Worm (Caenorhabditis elegans) whole organism, late embryonic: ENCODE results near the gene npr-16.

Experiments used
- C38D4.7 ChIP-seq: fragments of 200-800 bp; sonication (Bioruptor generic); optimal IDR thresholded peaks from 2 replicates; lab custom pipeline; 2018; ENCODE audit warnings: mild to moderate bottlenecking, missing genetic modification characterization, moderate library complexity, missing compliant biosample characterization
- F13H6.1 ChIP-seq: sonication (generic microtip); optimal IDR thresholded peaks from 2 replicates; lab custom pipeline; 2016; ENCODE audit warnings: missing genetic modification characterization, missing compliant biosample characterization
- K02D7.2 ChIP-seq: sonication (generic microtip); optimal IDR thresholded peaks from 2 replicates; lab custom pipeline; 2017; ENCODE audit warnings: mild to moderate bottlenecking, missing genetic modification characterization, missing compliant biosample characterization
- K09A11.1 ChIP-seq: sonication (generic microtip); optimal IDR thresholded peaks from 2 replicates; lab custom pipeline; 2017; ENCODE audit warnings: antibody characterized with exemption, mild to moderate bottlenecking, missing genetic modification characterization, missing compliant biosample characterization; ENCODE audit not compliant: insufficient read depth
- Y22D7AL.16 ChIP-seq: sonication (generic microtip); optimal IDR thresholded peaks from 2 replicates; lab custom pipeline; 2016; ENCODE audit warnings: missing genetic modification characterization, missing compliant biosample characterization
- ama-1 ChIP-seq: fragments of 150-350 bp; optimal IDR thresholded peaks from 2 replicates; lab custom pipeline; 2014
- ceh-18 ChIP-seq: sonication (generic microtip); optimal IDR thresholded peaks from 2 replicates; lab custom pipeline; 2016; ENCODE audit warnings: missing genetic modification characterization, missing compliant biosample characterization
- ceh-2 ChIP-seq: sonication (generic microtip); optimal IDR thresholded peaks from 2 replicates; lab custom pipeline; 2016; ENCODE audit warnings: missing genotype, missing genetic modification characterization, missing compliant biosample characterization
- ceh-24 ChIP-seq: sonication (generic microtip); optimal IDR thresholded peaks from 2 replicates; lab custom pipeline; 2016; ENCODE audit warnings: mild to moderate bottlenecking, missing genetic modification characterization, missing compliant biosample characterization
- ceh-31 ChIP-seq: sonication (generic microtip); optimal IDR thresholded peaks from 2 replicates; lab custom pipeline; 2016; ENCODE audit warnings: missing genetic modification characterization, missing compliant biosample characterization
- ceh-45 ChIP-seq: fragments of 200-800 bp; sonication (Bioruptor generic); IDR thresholded peaks from 2 replicates; pipeline ENCODE4 v1.3.6; 2022; ENCODE audit warnings: missing genetic modification reagents, missing genetic modification characterization, missing compliant biosample characterization
- ceh-48 ChIP-seq: sonication (generic microtip); optimal IDR thresholded peaks from 2 replicates; lab custom pipeline; 2016; ENCODE audit warnings: missing genetic modification characterization, inconsistent platforms, missing compliant biosample characterization
- ceh-6 ChIP-seq: fragments of 200-800 bp; sonication (Bioruptor generic); optimal IDR thresholded peaks from 2 replicates; lab custom pipeline; 2018; ENCODE audit warnings: mild to moderate bottlenecking, missing genetic modification characterization, missing compliant biosample characterization
- ceh-9 ChIP-seq: sonication (generic microtip); optimal IDR thresholded peaks from 2 replicates; lab custom pipeline; 2016; ENCODE audit warnings: mild to moderate bottlenecking, missing genetic modification characterization, inconsistent platforms, missing compliant biosample characterization
- dve-1 ChIP-seq: sonication (generic microtip); optimal IDR thresholded peaks from 2 replicates; lab custom pipeline; 2017; ENCODE audit warnings: antibody characterized with exemption, mild to moderate bottlenecking, missing genetic modification characterization, missing compliant biosample characterization
- elt-2 ChIP-seq: sonication (generic microtip); optimal IDR thresholded peaks from 2 replicates; lab custom pipeline; 2016; ENCODE audit warnings: missing genetic modification reagents, missing genetic modification characterization, missing compliant biosample characterization
- elt-4 ChIP-seq: sonication (generic microtip); optimal IDR thresholded peaks from 2 replicates; lab custom pipeline; 2016; ENCODE audit warnings: missing genetic modification characterization, missing compliant biosample characterization
- ets-4 ChIP-seq: sonication (generic microtip); optimal IDR thresholded peaks from 2 replicates; lab custom pipeline; 2016; ENCODE audit warnings: missing genetic modification characterization, missing compliant biosample characterization
- fkh-10 ChIP-seq: fragments of 150-350 bp; optimal IDR thresholded peaks from 2 replicates; lab custom pipeline; 2014; ENCODE audit warnings: missing biosample characterization, missing genetic modification reagents, missing genetic modification characterization
- fkh-6 ChIP-seq: sonication (generic microtip); optimal IDR thresholded peaks from 2 replicates; lab custom pipeline; 2016; ENCODE audit warnings: missing genetic modification characterization, missing compliant biosample characterization
- hlh-15 ChIP-seq: sonication (generic microtip); optimal IDR thresholded peaks from 2 replicates; lab custom pipeline; 2016; ENCODE audit warnings: missing genetic modification characterization, missing compliant biosample characterization
- hlh-30 ChIP-seq: sonication (generic microtip); optimal IDR thresholded peaks from 2 replicates; lab custom pipeline; 2017; ENCODE audit warnings: antibody characterized with exemption, missing genetic modification characterization, missing compliant biosample characterization; ENCODE audit not compliant: insufficient read depth
- hlh-6 ChIP-seq: sonication (generic microtip); optimal IDR thresholded peaks from 2 replicates; lab custom pipeline; 2016; ENCODE audit warnings: missing genotype, missing genetic modification characterization, missing compliant biosample characterization
- hlh-8 ChIP-seq: sonication (generic microtip); optimal IDR thresholded peaks from 2 replicates; lab custom pipeline; 2016; ENCODE audit warnings: missing genotype, missing genetic modification characterization, missing compliant biosample characterization
- lim-6 ChIP-seq: sonication (generic microtip); optimal IDR thresholded peaks from 2 replicates; lab custom pipeline; 2016; ENCODE audit warnings: missing genetic modification characterization, missing compliant biosample characterization
- lin-11 ChIP-seq: fragments of 200-800 bp; sonication (Bioruptor generic); optimal IDR thresholded peaks from 2 replicates; lab custom pipeline; 2018; ENCODE audit warnings: mild to moderate bottlenecking, missing genetic modification characterization, missing compliant biosample characterization
- madf-2 ChIP-seq: sonication (generic microtip); optimal IDR thresholded peaks from 2 replicates; lab custom pipeline; 2017; ENCODE audit warnings: missing genetic modification characterization, missing compliant biosample characterization
- mec-3 ChIP-seq: sonication (generic microtip); optimal IDR thresholded peaks from 2 replicates; lab custom pipeline; 2016; ENCODE audit warnings: borderline replicate concordance, missing genetic modification characterization, missing compliant biosample characterization
- nhr-11 ChIP-seq: fragments of 150-350 bp; optimal IDR thresholded peaks from 2 replicates; lab custom pipeline; 2014; ENCODE audit warnings: missing biosample characterization, missing genetic modification characterization
- npax-4 ChIP-seq: sonication (generic microtip); optimal IDR thresholded peaks from 2 replicates; lab custom pipeline; 2016; ENCODE audit warnings: missing genetic modification characterization, missing compliant biosample characterization
- pag-3 ChIP-seq: sonication (generic microtip); optimal IDR thresholded peaks from 2 replicates; lab custom pipeline; 2016; ENCODE audit warnings: missing compliant biosample characterization, missing genetic modification characterization, borderline replicate concordance
- pat-9 ChIP-seq: fragments of 200-800 bp; sonication (Bioruptor generic); optimal IDR thresholded peaks from 2 replicates; lab custom pipeline; 2018; ENCODE audit warnings: mild to moderate bottlenecking, missing genetic modification characterization, moderate library complexity, missing compliant biosample characterization
- pax-1 ChIP-seq: fragments of 150-350 bp; optimal IDR thresholded peaks from 2 replicates; lab custom pipeline; 2014; ENCODE audit warnings: missing biosample characterization, missing genetic modification characterization
- pha-2 ChIP-seq: sonication (generic microtip); optimal IDR thresholded peaks from 2 replicates; lab custom pipeline; 2017; ENCODE audit warnings: mild to moderate bottlenecking, missing genetic modification characterization, missing compliant biosample characterization
- pros-1 ChIP-seq: fragments of 150-350 bp; optimal IDR thresholded peaks from 2 replicates; lab custom pipeline; 2014; ENCODE audit warnings: missing biosample characterization, missing genetic modification reagents, missing genetic modification characterization
- ref-2 ChIP-seq: sonication (generic microtip); optimal IDR thresholded peaks from 2 replicates; lab custom pipeline; 2016; ENCODE audit warnings: missing genetic modification characterization, missing compliant biosample characterization
- rnt-1 ChIP-seq: sonication (generic microtip); optimal IDR thresholded peaks from 2 replicates; lab custom pipeline; 2016; ENCODE audit warnings: missing genetic modification characterization, missing compliant biosample characterization
- syd-9 ChIP-seq: sonication (generic microtip); optimal IDR thresholded peaks from 2 replicates; lab custom pipeline; 2016; ENCODE audit warnings: mild to moderate bottlenecking, missing genetic modification characterization, moderate library complexity, missing compliant biosample characterization
- tbx-2 ChIP-seq: sonication (generic microtip); optimal IDR thresholded peaks from 2 replicates; lab custom pipeline; 2016; ENCODE audit warnings: missing genetic modification characterization, missing compliant biosample characterization
- unc-55 ChIP-seq: sonication (generic microtip); optimal IDR thresholded peaks from 2 replicates; lab custom pipeline; 2017; ENCODE audit warnings: missing biosample characterization, missing genetic modification reagents, missing genetic modification characterization
- ztf-16 ChIP-seq: sonication (generic microtip); optimal IDR thresholded peaks from 2 replicates; lab custom pipeline; 2017; ENCODE audit warnings: missing genetic modification characterization, missing compliant biosample characterization

npr-16 gene

ce11 chrX:3500357-3500756 lies 18.2 kb upstream of the npr-16 start:
- TF ChIP-seq rnt-1 (no peak), dve-1 (no peak), lim-6 (tag; lab: Kevin White, UChicago) (no peak), pha-2 (tag; lab: Kevin White, UChicago) (no peak), Y22D7AL.16 (tag; lab: Kevin White, UChicago) (no peak), ref-2 (no peak), ceh-9 (tag; lab: Kevin White, UChicago) (no peak), ama-1 (lab: Kevin White, UChicago) (no peak), fkh-10 (GFP tag; lab: Kevin White, UChicago) (no peak), ceh-24 (tag; lab: Kevin White, UChicago) (no peak), K09A11.1 (tag; lab: Kevin White, UChicago) (no peak), pag-3 (no peak), ceh-6 (GFP tag; lab: Kevin White, UChicago) (no peak), tbx-2 (tag; lab: Kevin White, UChicago) (no peak), ceh-2 (tag; lab: Kevin White, UChicago) (no peak), elt-4 (tag; lab: Kevin White, UChicago) (no peak), F13H6.1 (tag; lab: Kevin White, UChicago) (no peak), unc-55 (GFP tag; lab: Kevin White, UChicago) (no peak), ztf-16 (no peak), ets-4 (tag; lab: Kevin White, UChicago) (no peak)

DNA sequence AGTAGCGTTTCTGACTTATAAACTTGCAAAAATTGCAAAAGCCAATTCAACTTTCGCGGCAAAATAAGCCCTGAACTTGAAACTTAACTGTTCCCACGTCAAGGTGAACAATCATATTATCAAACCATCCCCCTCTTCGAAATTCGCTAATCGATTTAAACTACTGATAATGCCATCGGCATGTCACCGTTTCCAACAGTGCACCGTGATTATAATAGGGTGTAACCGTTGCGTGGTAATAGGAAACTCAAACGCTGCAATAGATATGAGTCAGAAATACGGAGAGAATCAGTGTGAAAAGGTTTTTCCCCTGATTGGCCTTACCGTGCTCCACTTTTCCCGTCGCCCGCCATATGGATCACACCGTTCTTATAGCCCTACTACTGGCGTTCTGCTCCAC lies 17.7 kb upstream of the npr-16 start:
- TF ChIP-seq nhr-11, result no peak
- no peak for TF ChIP-seq hlh-15 (tag; lab: Kevin White, UChicago)
- TF ChIP-seq ceh-45 (GFP tag; lab: Robert Waterston, UW), result no peak
- TF ChIP-seq rnt-1, result no peak
- TF ChIP-seq hlh-8 (tag; lab: Kevin White, UChicago), result no peak
- TF ChIP-seq ref-2, result no peak
- TF ChIP-seq K02D7.2 (tag; lab: Kevin White, UChicago), result no peak
- no peak for TF ChIP-seq Y22D7AL.16 (tag; lab: Kevin White, UChicago)
- TF ChIP-seq ceh-2 (tag; lab: Kevin White, UChicago), result no peak
- TF ChIP-seq madf-2, result no peak

- TF ChIP-seq fkh-10 (GFP tag; lab: Kevin White, UChicago), result no peak
- no peak for TF ChIP-seq tbx-2 (tag; lab: Kevin White, UChicago)
- TF ChIP-seq ceh-18, result no peak
- TF ChIP-seq pros-1, result no peak
- no peak for TF ChIP-seq mec-3 (tag; lab: Kevin White, UChicago)
- TF ChIP-seq ceh-6 (GFP tag; lab: Kevin White, UChicago), result no peak
- TF ChIP-seq fkh-6 (tag; lab: Kevin White, UChicago), result no peak
- no peak for TF ChIP-seq pat-9 (tag; lab: Kevin White, UChicago)
- no peak for TF ChIP-seq K09A11.1 (tag; lab: Kevin White, UChicago)
- TF ChIP-seq ama-1 (lab: Kevin White, UChicago), result no peak
- no peak for TF ChIP-seq ets-4 (tag; lab: Kevin White, UChicago)
- TF ChIP-seq C38D4.7 (GFP tag; lab: Kevin White, UChicago), result no peak
- no peak for TF ChIP-seq npax-4
- TF ChIP-seq hlh-30 (tag; lab: Kevin White, UChicago), result no peak
- no peak for TF ChIP-seq hlh-6
- TF ChIP-seq ceh-31 (tag; lab: Kevin White, UChicago), result no peak
- TF ChIP-seq elt-2 (tag; lab: Kevin White, UChicago), result no peak
- TF ChIP-seq ceh-48 (tag; lab: Kevin White, UChicago), result no peak
Observed at ce11 chrX:3503025-3503424, 15.6 kb upstream of the npr-16 start.

DNA sequence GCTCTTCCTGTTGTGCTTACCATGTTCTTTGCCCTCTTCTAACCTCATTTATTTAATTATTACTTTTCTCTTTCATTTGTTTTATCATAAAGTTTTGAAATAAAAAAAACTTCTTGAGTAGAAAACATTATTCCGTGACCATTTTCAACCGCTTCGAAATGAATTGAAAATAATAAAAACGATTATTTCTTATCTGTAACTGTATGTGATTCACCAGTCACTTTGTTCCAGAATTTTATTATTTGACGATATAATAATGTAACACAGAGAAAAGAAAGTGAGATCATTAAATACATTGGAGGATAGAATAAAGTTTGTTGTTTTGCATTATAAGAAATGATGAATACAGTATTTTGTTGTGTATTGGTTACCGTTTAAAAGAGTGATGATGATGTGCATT lies 13.5 kb upstream of the npr-16 start:
- no peak for TF ChIP-seq pax-1 (tag; lab: Kevin White, UChicago)
- TF ChIP-seq ceh-2 (tag; lab: Kevin White, UChicago), result no peak
- no peak for TF ChIP-seq pha-2 (tag; lab: Kevin White, UChicago)
- no peak for TF ChIP-seq lin-11 (tag; lab: Kevin White, UChicago)
- TF ChIP-seq syd-9, result no peak
